Fruit fly (Drosophila melanogaster) whole organism, prepupa: ENCODE results near the gene Sh.

Experiments used
- Blimp-1 ChIP-seq: fragments of 200-800 bp; sonication (Bioruptor generic); optimal IDR thresholded peaks from 3 replicates; lab custom pipeline; 2017; ENCODE audit warnings: missing biosample characterization, missing genetic modification characterization, mild to moderate bottlenecking, moderate library complexity, missing genetic modification reagents
- CG10669 ChIP-seq: fragments of 200-800 bp; sonication (Bioruptor generic); optimal IDR thresholded peaks from 3 replicates; lab custom pipeline; 2018; ENCODE audit warnings: missing biosample characterization, mild to moderate bottlenecking, missing genetic modification characterization, moderate library complexity
- CG11294 ChIP-seq: fragments of 200-800 bp; sonication (Bioruptor generic); IDR thresholded peaks from 2 replicates; pipeline ENCODE4 v1.3.6; 2022; ENCODE audit warnings: missing biosample characterization, missing genetic modification characterization
- CG11762 ChIP-seq: fragments of 200-800 bp; sonication (Bioruptor generic); optimal IDR thresholded peaks from 3 replicates; lab custom pipeline; 2016; ENCODE audit warnings: missing biosample characterization, missing genetic modification characterization; ENCODE audit not compliant: insufficient read depth
- CG11902 ChIP-seq: fragments of 200-800 bp; sonication (Bioruptor generic); optimal IDR thresholded peaks from 3 replicates; lab custom pipeline; 2016; ENCODE audit warnings: missing biosample characterization, missing genetic modification characterization
- CG16779 ChIP-seq: fragments of 200-800 bp; sonication (Bioruptor generic); optimal IDR thresholded peaks from 3 replicates; lab custom pipeline; 2017; ENCODE audit warnings: missing biosample characterization, mild to moderate bottlenecking, missing genetic modification characterization
- CG3032 ChIP-seq: fragments of 200-800 bp; optimal IDR thresholded peaks from 2 replicates; lab custom pipeline; 2019; ENCODE audit warnings: missing biosample characterization, mild to moderate bottlenecking, missing genetic modification characterization, moderate library complexity
- CG32006 ChIP-seq: fragments of 200-800 bp; sonication (Bioruptor generic); optimal IDR thresholded peaks from 3 replicates; lab custom pipeline; 2017; ENCODE audit warnings: missing biosample characterization, mild to moderate bottlenecking, missing genetic modification characterization
- CG34406 ChIP-seq: fragments of 200-800 bp; sonication (Bioruptor generic); optimal IDR thresholded peaks from 3 replicates; lab custom pipeline; 2016; ENCODE audit warnings: missing biosample characterization, missing genetic modification characterization
- CG3919 ChIP-seq: fragments of 200-800 bp; sonication (Bioruptor generic); optimal IDR thresholded peaks from 3 replicates; lab custom pipeline; 2016; ENCODE audit warnings: missing biosample characterization, missing genetic modification characterization
- CG6163 ChIP-seq: fragments of 200-800 bp; sonication (Bioruptor generic); IDR thresholded peaks from 3 replicates; pipeline ENCODE4 v1.3.6; 2022; ENCODE audit warnings: missing biosample characterization, missing genetic modification characterization
- CG6276 ChIP-seq: fragments of 200-800 bp; sonication (Bioruptor generic); optimal IDR thresholded peaks from 2 replicates; lab custom pipeline; 2017; ENCODE audit warnings: missing biosample characterization, mild to moderate bottlenecking, missing genetic modification characterization
- CG6792 ChIP-seq: fragments of 200-800 bp; sonication (Bioruptor generic); optimal IDR thresholded peaks from 3 replicates; lab custom pipeline; 2016; ENCODE audit warnings: missing biosample characterization, missing genetic modification characterization
- CG6808 ChIP-seq: fragments of 200-800 bp; sonication (Bioruptor generic); optimal IDR thresholded peaks from 3 replicates; lab custom pipeline; 2017; ENCODE audit warnings: missing biosample characterization, missing genetic modification characterization, mild to moderate bottlenecking, moderate library complexity, missing genetic modification reagents
- CG6854 ChIP-seq: fragments of 200-800 bp; sonication (Bioruptor generic); optimal IDR thresholded peaks from 2 replicates; lab custom pipeline; 2017; ENCODE audit warnings: missing biosample characterization, mild to moderate bottlenecking, missing genetic modification characterization
- CG7368 ChIP-seq: fragments of 200-800 bp; sonication (Bioruptor generic); optimal IDR thresholded peaks from 3 replicates; lab custom pipeline; 2016; ENCODE audit warnings: missing biosample characterization, missing genetic modification characterization
- CG8119 ChIP-seq: fragments of 200-800 bp; sonication (Bioruptor generic); IDR thresholded peaks from 3 replicates; pipeline ENCODE4 v1.3.6; 2022; ENCODE audit warnings: missing biosample characterization, missing genetic modification characterization
- CG8632 ChIP-seq: fragments of 200-800 bp; sonication (Bioruptor generic); optimal IDR thresholded peaks from 3 replicates; lab custom pipeline; 2016; ENCODE audit warnings: missing biosample characterization, missing genetic modification characterization
- CG9139 ChIP-seq: fragments of 200-800 bp; sonication (Bioruptor generic); optimal IDR thresholded peaks from 3 replicates; lab custom pipeline; 2017; ENCODE audit warnings: missing biosample characterization, mild to moderate bottlenecking, missing genetic modification characterization
- Eip75B ChIP-seq: fragments of 200-800 bp; sonication (Bioruptor generic); optimal IDR thresholded peaks from 3 replicates; lab custom pipeline; 2016; ENCODE audit warnings: missing biosample characterization, missing genetic modification characterization
- Eip78C ChIP-seq: fragments of 200-800 bp; sonication (Bioruptor generic); peaks from one replicate; lab custom pipeline; 2016; ENCODE audit warnings: missing biosample characterization, missing genetic modification characterization
- Eip93F ChIP-seq: fragments of 200-800 bp; sonication (Bioruptor generic); optimal IDR thresholded peaks from 2 replicates; lab custom pipeline; 2016; ENCODE audit warnings: missing biosample characterization, mild to moderate bottlenecking, missing genetic modification characterization
- Ets21C ChIP-seq: fragments of 200-800 bp; sonication (Bioruptor generic); optimal IDR thresholded peaks from 3 replicates; lab custom pipeline; 2016; ENCODE audit warnings: missing biosample characterization, missing genetic modification characterization
- Ets96B ChIP-seq: fragments of 200-800 bp; optimal IDR thresholded peaks from 2 replicates; lab custom pipeline; 2019; ENCODE audit warnings: missing biosample characterization, mild to moderate bottlenecking, missing genetic modification characterization, moderate library complexity
- Gug ChIP-seq: fragments of 200-800 bp; sonication (Bioruptor generic); IDR thresholded peaks from 2 replicates; pipeline ENCODE4 v1.3.6; 2022; ENCODE audit warnings: missing biosample characterization, missing genetic modification characterization
- Hr38 ChIP-seq: sonication (Bioruptor generic); optimal IDR thresholded peaks from 2 replicates; lab custom pipeline; 2016; ENCODE audit warnings: missing biosample characterization, missing genetic modification characterization
- Hr39 ChIP-seq: fragments of 200-800 bp; sonication (Bioruptor generic); optimal IDR thresholded peaks from 2 replicates; lab custom pipeline; 2016; ENCODE audit warnings: missing biosample characterization, missing genetic modification characterization
- Sox14 ChIP-seq: fragments of 200-800 bp; sonication (Bioruptor generic); optimal IDR thresholded peaks from 3 replicates; lab custom pipeline; 2016; ENCODE audit warnings: missing biosample characterization, missing genetic modification characterization
- Sox15 ChIP-seq: fragments of 200-800 bp; sonication (Bioruptor generic); optimal IDR thresholded peaks from 3 replicates; lab custom pipeline; 2016; ENCODE audit warnings: missing biosample characterization, missing genetic modification characterization
- acj6 ChIP-seq: fragments of 200-800 bp; sonication (Bioruptor generic); optimal IDR thresholded peaks from 3 replicates; lab custom pipeline; 2016; ENCODE audit warnings: missing biosample characterization, missing genetic modification characterization
- cyc ChIP-seq: fragments of 200-800 bp; sonication (Bioruptor generic); optimal IDR thresholded peaks from 3 replicates; lab custom pipeline; 2016; ENCODE audit warnings: missing biosample characterization, missing genetic modification characterization
- dac ChIP-seq: fragments of 200-800 bp; sonication (Bioruptor generic); optimal IDR thresholded peaks from 2 replicates; lab custom pipeline; 2017; ENCODE audit warnings: missing biosample characterization, mild to moderate bottlenecking, missing genetic modification characterization
- dsx ChIP-seq: fragments of 200-800 bp; optimal IDR thresholded peaks from 3 replicates; lab custom pipeline; 2019; ENCODE audit warnings: missing biosample characterization, mild to moderate bottlenecking, missing genetic modification characterization, moderate library complexity; ENCODE audit not compliant: poor library complexity, severe bottlenecking
- eg ChIP-seq: fragments of 200-800 bp; sonication (Bioruptor generic); IDR thresholded peaks from 3 replicates; pipeline ENCODE4 v1.3.6; 2022; ENCODE audit warnings: missing biosample characterization, missing genetic modification characterization
- fd59A ChIP-seq: fragments of 200-800 bp; sonication (Bioruptor generic); optimal IDR thresholded peaks from 2 replicates; lab custom pipeline; 2017; ENCODE audit warnings: missing biosample characterization, mild to moderate bottlenecking, missing genetic modification characterization, missing genetic modification reagents
- fd85E ChIP-seq: fragments of 200-800 bp; sonication (Bioruptor generic); optimal IDR thresholded peaks from 3 replicates; lab custom pipeline; 2016; ENCODE audit warnings: missing biosample characterization, missing genetic modification characterization
- fkh ChIP-seq: fragments of 200-800 bp; sonication (Bioruptor generic); optimal IDR thresholded peaks from 3 replicates; lab custom pipeline; 2017; ENCODE audit warnings: missing biosample characterization, mild to moderate bottlenecking, missing genetic modification characterization, moderate library complexity
- lz ChIP-seq: fragments of 200-800 bp; sonication (Bioruptor generic); optimal IDR thresholded peaks from 3 replicates; lab custom pipeline; 2016; ENCODE audit warnings: missing biosample characterization, missing genetic modification characterization
- net ChIP-seq: fragments of 200-800 bp; sonication (Bioruptor generic); optimal IDR thresholded peaks from 3 replicates; lab custom pipeline; 2016; ENCODE audit warnings: missing biosample characterization, missing genetic modification characterization
- spab ChIP-seq: fragments of 200-800 bp; sonication (Bioruptor generic); optimal IDR thresholded peaks from 2 replicates; lab custom pipeline; 2017; ENCODE audit warnings: missing biosample characterization, mild to moderate bottlenecking, missing genetic modification characterization, missing genetic modification reagents
- ss ChIP-seq, 2 experiments: fragments of 200-800 bp; sonication (Bioruptor generic); optimal IDR thresholded peaks; 2 replicates in 1 of 2; 3 replicates in 1 of 2; lab custom pipeline; 2017 to 2018; ENCODE audit warnings: mild to moderate bottlenecking in 2 of 2, missing biosample characterization in 2 of 2, missing genetic modification characterization in 2 of 2, moderate library complexity in 1 of 2
- svp ChIP-seq: fragments of 200-800 bp; sonication (Bioruptor generic); peaks from one replicate; lab custom pipeline; 2016; ENCODE audit warnings: missing biosample characterization, missing genetic modification characterization
- topi ChIP-seq: fragments of 200-800 bp; sonication (Bioruptor generic); optimal IDR thresholded peaks from 3 replicates; lab custom pipeline; 2016; ENCODE audit warnings: missing biosample characterization, missing genetic modification characterization
- vri ChIP-seq: fragments of 200-800 bp; sonication (Bioruptor generic); optimal IDR thresholded peaks from 3 replicates; lab custom pipeline; 2016; ENCODE audit warnings: missing biosample characterization, mild to moderate bottlenecking, missing genetic modification characterization

Sh gene

DNA sequence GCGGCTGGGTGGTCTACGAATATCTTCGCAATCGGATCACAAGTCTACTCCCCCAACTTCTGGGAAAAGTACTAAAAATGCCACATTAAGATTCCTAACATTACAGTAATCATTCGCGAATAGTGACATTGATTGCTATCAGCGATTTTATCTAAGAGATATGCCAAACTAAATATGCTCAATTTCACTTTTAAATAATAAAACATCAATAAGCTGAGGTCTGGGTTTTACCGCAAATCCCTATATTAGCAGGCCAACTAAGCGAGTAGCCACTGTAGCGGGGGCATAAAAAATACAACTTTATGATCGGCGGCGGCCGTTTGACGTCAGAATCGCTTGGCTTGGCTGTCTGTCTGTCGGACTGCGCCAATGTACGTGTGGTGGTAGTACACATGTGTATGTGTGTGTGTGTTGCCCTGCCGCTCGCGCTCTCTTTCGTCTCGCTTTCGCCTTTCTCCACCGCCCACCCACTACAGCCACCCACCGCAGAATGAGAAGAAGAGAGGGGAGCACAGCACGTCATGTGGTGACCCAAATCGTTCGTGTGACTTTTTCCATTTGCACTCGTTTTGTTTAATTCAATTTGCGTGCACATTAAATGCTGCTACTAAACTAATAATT is 182.7 kb downstream of the Sh start (continued):
- TF ChIP-seq Sox14 (GFP tag; lab: Kevin White, UChicago) (peak; percentile 94), Ets21C (GFP tag; lab: Kevin White, UChicago) (peak; percentile 95), topi (GFP tag; lab: Kevin White, UChicago) (peak; percentile 92), svp (GFP tag; lab: Kevin White, UChicago) (peak; percentile 97), CG9139 (GFP tag; lab: Kevin White, UChicago) (peak; percentile 6), vri (GFP tag; lab: Kevin White, UChicago) (peak; percentile 93), Eip78C (GFP tag; lab: Kevin White, UChicago) (peak; percentile 97), spab (peak; percentile 47), eg (GFP tag; lab: Robert Waterston, UW) (peak; percentile 97), CG11762 (GFP tag; lab: Kevin White, UChicago) (peak; percentile 80), dac (GFP tag; lab: Kevin White, UChicago) (peak; percentile 87), Sox15 (peak; percentile 85), Eip93F (GFP tag; lab: Kevin White, UChicago) (peak; percentile 92), acj6 (peak; percentile 91), CG3919 (GFP tag; lab: Kevin White, UChicago) (peak; percentile 85), Eip75B (peak; percentile 91), CG34406 (peak; percentile 85), fd59A (peak; percentile 76), CG6792 (GFP tag; lab: Kevin White, UChicago) (peak; percentile 88), Hr38 (GFP tag; lab: Kevin White, UChicago) (peak; percentile 58), fd85E (peak; percentile 53), dsx (GFP tag; lab: Kevin White, UChicago) (peak; percentile 75), CG7368 (GFP tag; lab: Kevin White, UChicago) (peak; percentile 79), Hr39 (peak; percentile 97), CG6163 (GFP tag; lab: Robert Waterston, UW) (peak; percentile 92), CG16779 (peak; percentile 64)

DNA sequence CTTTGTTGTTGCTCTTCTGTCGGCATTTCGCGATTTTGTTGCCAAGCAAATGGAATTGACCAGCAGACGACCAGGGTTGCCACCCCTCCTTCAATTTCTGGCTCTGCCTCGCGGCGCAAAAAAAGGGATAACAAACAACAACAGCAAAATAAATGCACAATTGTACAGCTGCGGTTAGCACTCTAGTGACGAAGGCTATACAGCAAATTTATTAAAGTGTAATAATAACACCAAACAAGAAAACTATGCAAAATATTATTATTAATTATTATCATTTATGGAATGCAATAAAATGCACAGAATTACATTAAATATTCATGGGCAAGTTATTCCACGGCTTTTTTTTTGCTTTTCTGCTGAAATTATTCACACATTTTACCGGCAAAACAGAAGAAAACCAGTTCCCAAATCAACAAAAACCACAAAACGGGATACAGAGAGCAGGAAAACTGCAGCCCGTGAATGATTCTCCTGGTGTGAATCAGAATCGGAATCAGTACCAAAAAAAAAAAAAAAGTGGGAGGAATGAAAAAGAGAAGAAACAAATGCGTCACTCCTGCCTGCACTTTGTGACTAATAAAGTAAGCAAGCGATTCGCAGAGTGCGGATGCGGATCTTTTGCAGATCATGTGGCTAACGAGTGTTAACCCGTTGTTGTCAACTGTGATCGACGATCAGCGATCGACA is 183.7 kb downstream of the Sh start:
- peak; percentile 73 for TF ChIP-seq CG32006 (GFP tag; lab: Kevin White, UChicago)
- TF ChIP-seq CG6854 (GFP tag; lab: Kevin White, UChicago): no peak
- TF ChIP-seq acj6: peak; percentile 58
- peak; percentile 69 for TF ChIP-seq CG8632
- TF ChIP-seq CG6808 (GFP tag; lab: Kevin White, UChicago): peak; percentile 65
- peak; percentile 33 for TF ChIP-seq net (GFP tag; lab: Kevin White, UChicago)
- no peak for TF ChIP-seq CG16779
- TF ChIP-seq CG10669 (GFP tag; lab: Kevin White, UChicago): peak; percentile 59
- peak; percentile 57 for TF ChIP-seq CG9139 (GFP tag; lab: Kevin White, UChicago)
- TF ChIP-seq topi (GFP tag; lab: Kevin White, UChicago): peak; percentile 68
- peak; percentile 26 for TF ChIP-seq spab
- TF ChIP-seq vri (GFP tag; lab: Kevin White, UChicago): peak; percentile 25
- peak; percentile 0 for TF ChIP-seq CG11762 (GFP tag; lab: Kevin White, UChicago)
- peak; percentile 48 for TF ChIP-seq CG3032 (tag; lab: Kevin White, UChicago)
- TF ChIP-seq CG6792 (GFP tag; lab: Kevin White, UChicago): peak; percentile 66
- TF ChIP-seq CG8119: peak; percentile 55; the same call in 2 of the 3 replicates
- TF ChIP-seq CG34406: peak; percentile 72
- peak; percentile 27 for TF ChIP-seq dsx (GFP tag; lab: Kevin White, UChicago)
- TF ChIP-seq Eip75B: peak; percentile 12
- TF ChIP-seq CG3919 (GFP tag; lab: Kevin White, UChicago): peak; percentile 61
- peak; percentile 91 for TF ChIP-seq Eip78C (GFP tag; lab: Kevin White, UChicago)
- no peak for TF ChIP-seq dac (GFP tag; lab: Kevin White, UChicago)
- TF ChIP-seq Eip93F (GFP tag; lab: Kevin White, UChicago): peak; percentile 77
- TF ChIP-seq CG6276 (GFP tag; lab: Kevin White, UChicago): peak; percentile 5
- no peak for TF ChIP-seq CG11294 (GFP tag; lab: Robert Waterston, UW)
- no peak for TF ChIP-seq Hr38 (GFP tag; lab: Kevin White, UChicago)
- TF ChIP-seq svp (GFP tag; lab: Kevin White, UChicago): peak; percentile 69
- peak; percentile 14 for TF ChIP-seq Blimp-1 (GFP tag; lab: Kevin White, UChicago)
- TF ChIP-seq Ets21C (GFP tag; lab: Kevin White, UChicago): peak; percentile 28
- peak; percentile 60 to 75 for TF ChIP-seq ss (GFP tag; optimal IDR thresholded peaks at IDR 0.05; lab: Kevin White, UChicago)
- peak; percentile 5 for TF ChIP-seq Sox14 (GFP tag; lab: Kevin White, UChicago)
- TF ChIP-seq CG6163 (GFP tag; lab: Robert Waterston, UW): peak; percentile 58
- TF ChIP-seq Gug (GFP tag; lab: Robert Waterston, UW): peak; percentile 52
- no peak for TF ChIP-seq fkh
- peak; percentile 14 for TF ChIP-seq CG11902 (GFP tag; lab: Kevin White, UChicago)
- TF ChIP-seq cyc (GFP tag; lab: Kevin White, UChicago): peak; percentile 52
- TF ChIP-seq lz (GFP tag; lab: Kevin White, UChicago): peak; percentile 52
- TF ChIP-seq Ets96B: peak; percentile 41
